Worm (Caenorhabditis elegans) whole organism, L1 larva: ENCODE data around the gene F32G8.3.

ENCODE experiments used
- efl-1 ChIP-seq, 4 experiments: fragments of 150-350 bp; optimal IDR thresholded peaks in 3 of 4; peaks in 1 of 4; 1 replicate in 1 of 4; 2 replicates in 3 of 4; lab custom pipeline; 2014; ENCODE audit warnings: missing biosample characterization in 2 of 4, missing genetic modification characterization in 2 of 4, missing genetic modification reagents in 2 of 4
- elt-2 ChIP-seq: sonication (generic microtip); optimal IDR thresholded peaks from 2 replicates; lab custom pipeline; 2016; ENCODE audit warnings: missing genetic modification characterization, mild to moderate bottlenecking, inconsistent platforms, missing compliant biosample characterization, missing genetic modification reagents
- fkh-4 ChIP-seq: sonication (generic microtip); optimal IDR thresholded peaks from 2 replicates; lab custom pipeline; 2016; ENCODE audit warnings: missing compliant biosample characterization, missing genetic modification characterization, borderline replicate concordance
- mep-1 ChIP-seq: fragments of 150-350 bp; optimal IDR thresholded peaks from 2 replicates; lab custom pipeline; 2014; ENCODE audit warnings: missing biosample characterization, missing genetic modification characterization
- pqm-1 ChIP-seq: sonication (generic microtip); optimal IDR thresholded peaks from 3 replicates; lab custom pipeline; 2017; ENCODE audit warnings: missing biosample characterization, missing genetic modification characterization
- rnt-1 ChIP-seq: sonication (generic microtip); optimal IDR thresholded peaks from 2 replicates; lab custom pipeline; 2016; ENCODE audit warnings: mild to moderate bottlenecking, missing genetic modification characterization, moderate library complexity, missing compliant biosample characterization
- snu-23 ChIP-seq: sonication (generic microtip); optimal IDR thresholded peaks from 2 replicates; lab custom pipeline; 2016; ENCODE audit warnings: missing genetic modification characterization, missing compliant biosample characterization
- sptf-1 ChIP-seq: fragments of 150-350 bp; optimal IDR thresholded peaks from 2 replicates; lab custom pipeline; 2014; ENCODE audit warnings: missing biosample characterization, missing genetic modification characterization

- TF ChIP-seq pqm-1 (tag; lab: Kevin White, UChicago) (no peak), sptf-1 (no peak), snu-23 (no peak), elt-2 (tag; lab: Kevin White, UChicago) (no peak), fkh-4 (no peak), rnt-1 (no peak), efl-1 (optimal IDR thresholded peaks at IDR 0.05; lab: Kevin White, UChicago) (no peak), efl-1 (GFP tag; optimal IDR thresholded peaks at IDR 0.05 in 1 of 2; lab: Kevin White, UChicago) (no peak), mep-1 (tag; lab: Kevin White, UChicago) (no peak)
Observed at ce11 chrV:10516702-10517101, 38.4 kb downstream of the F32G8.3 start.
